Worm (Caenorhabditis elegans): ENCODE results near the gene zig-6.

DNA sequence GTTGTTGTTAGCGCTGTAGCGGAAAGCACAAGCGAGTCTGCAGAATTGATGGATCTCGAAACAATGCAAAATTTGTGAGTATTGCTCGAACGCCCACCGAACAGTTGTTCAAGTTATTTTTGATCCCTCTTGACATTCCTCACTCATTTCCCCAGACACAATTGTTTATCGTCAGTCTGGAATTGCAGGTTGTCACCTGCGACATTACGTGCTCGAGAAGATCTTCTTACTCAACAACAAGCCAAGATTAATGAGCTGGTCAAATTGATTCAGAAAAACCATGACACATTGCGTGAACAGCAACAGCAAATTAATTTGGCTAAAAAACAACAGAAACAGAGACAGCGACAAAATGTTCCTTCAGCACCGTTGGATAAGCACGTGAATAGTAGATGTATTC, 13.0 kb upstream of the zig-6 start:
- TF ChIP-seq med-1 (GFP tag; optimal IDR thresholded peaks at IDR 0.05; ENCODE audit: insufficient read depth) (no peak), cog-1 (tag; optimal IDR thresholded peaks at IDR 0.05) (no peak), ztf-23 (GFP tag; IDR thresholded peaks at IDR 0.05) (no peak), flt-1 (GFP tag; IDR thresholded peaks at IDR 0.05) (no peak), tab-1 (GFP tag; IDR thresholded peaks at IDR 0.05) (no peak), T22C8.4 (GFP tag; IDR thresholded peaks at IDR 0.05) (no peak), ztf-29 (GFP tag; IDR thresholded peaks at IDR 0.05) (no peak), ref-1 (GFP tag; conservative IDR thresholded peaks at IDR 0.05) (no peak), klf-2 (GFP tag; conservative IDR thresholded peaks at IDR 0.05) (no peak)

Measured in whole organism, midembryonic.